Fruit fly (Drosophila melanogaster) whole organism, embryonic: ENCODE data around the gene CG15498.

ENCODE experiments used
- Awh ChIP-seq: fragments of 200-800 bp; sonication (Bioruptor generic); IDR thresholded peaks from 2 replicates; pipeline ENCODE4, ENCODE4 v1.3.6; 2022; ENCODE audit warnings: missing biosample characterization, missing genetic modification characterization
- Blimp-1 ChIP-seq: fragments of 200-800 bp; sonication (Bioruptor generic); optimal IDR thresholded peaks from 3 replicates; lab custom pipeline; 2018; ENCODE audit warnings: missing biosample characterization, missing genetic modification characterization, mild to moderate bottlenecking, moderate library complexity, missing genetic modification reagents
- CG11560 ChIP-seq: fragments of 200-800 bp; sonication (Bioruptor generic); IDR thresholded peaks from 3 replicates; pipeline ENCODE4 v1.3.6; 2022; ENCODE audit warnings: missing biosample characterization, missing genetic modification characterization
- CG12236 ChIP-seq: fragments of 200-800 bp; sonication (Bioruptor generic); optimal IDR thresholded peaks from 2 replicates; lab custom pipeline; 2016; ENCODE audit warnings: missing biosample characterization, missing genetic modification characterization
- CG1233 ChIP-seq: fragments of 200-800 bp; sonication (Bioruptor generic); optimal IDR thresholded peaks from 4 replicates; lab custom pipeline; 2018; ENCODE audit warnings: missing biosample characterization, mild to moderate bottlenecking, missing genetic modification characterization
- CG13775 ChIP-seq: fragments of 200-800 bp; sonication (Bioruptor generic); optimal IDR thresholded peaks from 3 replicates; lab custom pipeline; 2017; ENCODE audit warnings: missing biosample characterization, mild to moderate bottlenecking, missing genetic modification characterization
- CG15479 ChIP-seq: fragments of 200-800 bp; sonication (Bioruptor generic); optimal IDR thresholded peaks from 3 replicates; lab custom pipeline; 2019; ENCODE audit warnings: missing biosample characterization, mild to moderate bottlenecking, missing genetic modification characterization, moderate library complexity
- CG17385 ChIP-seq: fragments of 200-800 bp; sonication (Bioruptor generic); optimal IDR thresholded peaks from 3 replicates; lab custom pipeline; 2018; ENCODE audit warnings: missing biosample characterization, mild to moderate bottlenecking, missing genetic modification characterization
- CG18764 ChIP-seq: fragments of 200-800 bp; sonication (Bioruptor generic); optimal IDR thresholded peaks from 3 replicates; lab custom pipeline; 2016; ENCODE audit warnings: missing biosample characterization, missing genetic modification characterization
- CG3163 ChIP-seq: fragments of 200-800 bp; sonication (Bioruptor generic); optimal IDR thresholded peaks from 3 replicates; lab custom pipeline; 2016; ENCODE audit warnings: missing biosample characterization, missing genetic modification characterization
- CG32532 ChIP-seq: fragments of 200-800 bp; sonication (Bioruptor generic); IDR thresholded peaks from 2 replicates; pipeline ENCODE4 v1.3.6; 2022; ENCODE audit warnings: missing biosample characterization, missing genetic modification characterization
- CG4424 ChIP-seq: fragments of 200-800 bp; sonication (Bioruptor generic); optimal IDR thresholded peaks from 3 replicates; lab custom pipeline; 2016; ENCODE audit warnings: missing biosample characterization, missing genetic modification characterization
- CG6272 ChIP-seq: fragments of 200-800 bp; sonication (Bioruptor generic); IDR thresholded peaks from 2 replicates; pipeline ENCODE4 v1.3.6; 2022; ENCODE audit warnings: missing biosample characterization, missing genetic modification characterization
- CG8290 ChIP-seq, 3 experiments: fragments of 200-800 bp; sonication (Bioruptor generic); optimal IDR thresholded peaks; 2 replicates each; lab custom pipeline; 2016 to 2019; ENCODE audit warnings: missing biosample characterization in 3 of 3, missing genetic modification characterization in 3 of 3, mild to moderate bottlenecking in 2 of 3, moderate library complexity in 1 of 3
- CG8478 ChIP-seq: fragments of >200 bp; optimal IDR thresholded peaks from 2 replicates; lab custom pipeline; 2018
- CG8924 ChIP-seq: fragments of 200-800 bp; optimal IDR thresholded peaks from 3 replicates; lab custom pipeline; 2019; ENCODE audit warnings: missing biosample characterization, mild to moderate bottlenecking, missing genetic modification characterization, moderate library complexity
- D ChIP-seq, 2 experiments: fragments of 200-800 bp in 1 of 2; fragments of >200 bp in 1 of 2; sonication (Bioruptor generic) in 1 of 2; optimal IDR thresholded peaks; 2 replicates in 1 of 2; 3 replicates in 1 of 2; lab custom pipeline; 2017; ENCODE audit warnings: mild to moderate bottlenecking in 1 of 2, missing biosample characterization in 1 of 2, missing genetic modification characterization in 1 of 2, missing genetic modification reagents in 1 of 2
- Deaf1 ChIP-seq: fragments of 200-800 bp; optimal IDR thresholded peaks from 3 replicates; lab custom pipeline; 2019; ENCODE audit warnings: missing biosample characterization, mild to moderate bottlenecking, missing genetic modification characterization, moderate library complexity
- Dp ChIP-seq: fragments of 200-800 bp; sonication (Bioruptor generic); optimal IDR thresholded peaks from 2 replicates; lab custom pipeline; 2018; ENCODE audit warnings: missing biosample characterization, mild to moderate bottlenecking, missing genetic modification characterization, moderate library complexity
- Hey ChIP-seq: fragments of 200-800 bp; sonication (Bioruptor generic); optimal IDR thresholded peaks from 3 replicates; lab custom pipeline; 2018; ENCODE audit warnings: missing biosample characterization, mild to moderate bottlenecking, missing genetic modification characterization
- Hr78 ChIP-seq, 2 experiments: fragments of 200-800 bp in 1 of 2; fragments of >200 bp in 1 of 2; sonication (Bioruptor generic) in 1 of 2; optimal IDR thresholded peaks; 2 replicates each; lab custom pipeline; 2017 to 2019; ENCODE audit warnings: missing biosample characterization in 2 of 2, missing genetic modification characterization in 2 of 2, mild to moderate bottlenecking in 1 of 2, moderate library complexity in 1 of 2
- Kr ChIP-seq: fragments of 200-800 bp; sonication (Bioruptor generic); optimal IDR thresholded peaks from 2 replicates; lab custom pipeline; 2017; ENCODE audit warnings: missing biosample characterization, mild to moderate bottlenecking, missing genetic modification characterization
- Myb ChIP-seq: fragments of 200-800 bp; sonication (Bioruptor generic); optimal IDR thresholded peaks from 2 replicates; lab custom pipeline; 2016; ENCODE audit warnings: missing biosample characterization, missing genetic modification characterization
- Nf-YC ChIP-seq: fragments of 200-800 bp; optimal IDR thresholded peaks from 3 replicates; lab custom pipeline; 2019; ENCODE audit warnings: missing biosample characterization, mild to moderate bottlenecking, missing genetic modification characterization, moderate library complexity
- Pdp1 ChIP-seq, 2 experiments: fragments of 200-800 bp; sonication (Bioruptor generic); optimal IDR thresholded peaks; 3 replicates each; lab custom pipeline; 2016; ENCODE audit warnings: missing biosample characterization in 2 of 2, missing genetic modification characterization in 2 of 2, mild to moderate bottlenecking in 1 of 2, moderate library complexity in 1 of 2
- Stat92E ChIP-seq, 3 experiments: fragments of >200 bp in 2 of 3; fragments of 200-800 bp in 1 of 3; sonication (Bioruptor generic) in 1 of 3; optimal IDR thresholded peaks; 2 replicates each; lab custom pipeline; 2017 to 2019; ENCODE audit warnings: missing biosample characterization in 3 of 3, missing genetic modification characterization in 3 of 3, mild to moderate bottlenecking in 1 of 3, moderate library complexity in 1 of 3
- TFAM ChIP-seq: fragments of 200-800 bp; sonication (Bioruptor generic); optimal IDR thresholded peaks from 2 replicates; lab custom pipeline; 2017; ENCODE audit warnings: missing biosample characterization, missing genetic modification characterization, inconsistent platforms
- Trl ChIP-seq, 3 experiments: fragments of >200 bp in 2 of 3; fragments of 200-800 bp in 1 of 3; sonication (Bioruptor generic) in 1 of 3; optimal IDR thresholded peaks; 2 replicates in 1 of 3; 3 replicates in 2 of 3; lab custom pipeline; 2016 to 2017; ENCODE audit warnings: missing biosample characterization in 1 of 3, missing genetic modification characterization in 1 of 3
- cad ChIP-seq: fragments of >200 bp; optimal IDR thresholded peaks from 2 replicates; lab custom pipeline; 2017; ENCODE audit warnings: missing biosample characterization, missing genetic modification characterization
- cg ChIP-seq: fragments of 200-800 bp; sonication (Bioruptor generic); optimal IDR thresholded peaks from 3 replicates; lab custom pipeline; 2019; ENCODE audit warnings: missing biosample characterization, mild to moderate bottlenecking, missing genetic modification characterization, moderate library complexity
- chn ChIP-seq: fragments of 200-800 bp; sonication (Bioruptor generic); optimal IDR thresholded peaks from 2 replicates; lab custom pipeline; 2016; ENCODE audit warnings: missing biosample characterization, missing genetic modification characterization
- corto ChIP-seq: fragments of 200-800 bp; sonication (Bioruptor generic); optimal IDR thresholded peaks from 2 replicates; lab custom pipeline; 2016; ENCODE audit warnings: missing biosample characterization, mild to moderate bottlenecking, missing genetic modification characterization, moderate library complexity
- crc ChIP-seq: fragments of 200-800 bp; sonication (Bioruptor generic); optimal IDR thresholded peaks from 2 replicates; lab custom pipeline; 2016; ENCODE audit warnings: missing biosample characterization, missing genetic modification characterization
- da ChIP-seq: fragments of 200-800 bp; sonication (Bioruptor generic); optimal IDR thresholded peaks from 2 replicates; lab custom pipeline; 2016; ENCODE audit warnings: missing biosample characterization, missing genetic modification characterization
- disco-r ChIP-seq: fragments of 200-800 bp; sonication (Bioruptor generic); optimal IDR thresholded peaks from 2 replicates; lab custom pipeline; 2016; ENCODE audit warnings: missing biosample characterization, missing genetic modification characterization
- ewg ChIP-seq: fragments of 200-800 bp; sonication (Bioruptor generic); optimal IDR thresholded peaks from 3 replicates; lab custom pipeline; 2017; ENCODE audit warnings: mild to moderate bottlenecking, missing biosample characterization, missing genetic modification reagents, missing genetic modification characterization
- gcm ChIP-seq: fragments of 200-800 bp; sonication (Bioruptor generic); optimal IDR thresholded peaks from 2 replicates; lab custom pipeline; 2019; ENCODE audit warnings: missing biosample characterization, mild to moderate bottlenecking, missing genetic modification characterization, moderate library complexity
- gsb-n ChIP-seq: fragments of 200-800 bp; sonication (Bioruptor generic); optimal IDR thresholded peaks from 3 replicates; lab custom pipeline; 2018; ENCODE audit warnings: missing biosample characterization, mild to moderate bottlenecking, missing genetic modification characterization
- kni ChIP-seq: fragments of 200-800 bp; sonication (Bioruptor generic); optimal IDR thresholded peaks from 3 replicates; lab custom pipeline; 2017; ENCODE audit warnings: mild to moderate bottlenecking, missing biosample characterization, missing genetic modification reagents, missing genetic modification characterization
- pros ChIP-seq: fragments of 200-800 bp; sonication (Bioruptor generic); optimal IDR thresholded peaks from 3 replicates; lab custom pipeline; 2019; ENCODE audit warnings: missing biosample characterization, mild to moderate bottlenecking, missing genetic modification characterization, moderate library complexity
- scrt ChIP-seq: fragments of 200-800 bp; sonication (Bioruptor generic); optimal IDR thresholded peaks from 2 replicates; lab custom pipeline; 2018; ENCODE audit warnings: missing biosample characterization, mild to moderate bottlenecking, missing genetic modification characterization, moderate library complexity
- sqz ChIP-seq: fragments of 200-800 bp; sonication (Bioruptor generic); optimal IDR thresholded peaks from 3 replicates; lab custom pipeline; 2018; ENCODE audit warnings: missing biosample characterization, mild to moderate bottlenecking, missing genetic modification characterization
- tna ChIP-seq: fragments of 200-800 bp; sonication (Bioruptor generic); IDR thresholded peaks from 2 replicates; pipeline ENCODE4 v1.3.6; 2022; ENCODE audit warnings: missing biosample characterization, missing genetic modification characterization; ENCODE audit not compliant: partially characterized antibody
- usp ChIP-seq: fragments of >200 bp; optimal IDR thresholded peaks from 2 replicates; lab custom pipeline; 2017; ENCODE audit warnings: missing biosample characterization, missing genetic modification characterization
- yki ChIP-seq: fragments of >200 bp; optimal IDR thresholded peaks from 3 replicates; lab custom pipeline; 2018
- zen ChIP-seq: fragments of 200-800 bp; sonication (Bioruptor generic); optimal IDR thresholded peaks from 3 replicates; lab custom pipeline; 2018; ENCODE audit warnings: missing biosample characterization, mild to moderate bottlenecking, missing genetic modification characterization, moderate library complexity
- zen2 ChIP-seq: fragments of 200-800 bp; sonication (Bioruptor generic); IDR thresholded peaks from 3 replicates; pipeline ENCODE4 v1.3.6; 2022; ENCODE audit warnings: missing biosample characterization, missing genetic modification characterization; ENCODE audit not compliant: partially characterized antibody

The CG15498 gene

DNA sequence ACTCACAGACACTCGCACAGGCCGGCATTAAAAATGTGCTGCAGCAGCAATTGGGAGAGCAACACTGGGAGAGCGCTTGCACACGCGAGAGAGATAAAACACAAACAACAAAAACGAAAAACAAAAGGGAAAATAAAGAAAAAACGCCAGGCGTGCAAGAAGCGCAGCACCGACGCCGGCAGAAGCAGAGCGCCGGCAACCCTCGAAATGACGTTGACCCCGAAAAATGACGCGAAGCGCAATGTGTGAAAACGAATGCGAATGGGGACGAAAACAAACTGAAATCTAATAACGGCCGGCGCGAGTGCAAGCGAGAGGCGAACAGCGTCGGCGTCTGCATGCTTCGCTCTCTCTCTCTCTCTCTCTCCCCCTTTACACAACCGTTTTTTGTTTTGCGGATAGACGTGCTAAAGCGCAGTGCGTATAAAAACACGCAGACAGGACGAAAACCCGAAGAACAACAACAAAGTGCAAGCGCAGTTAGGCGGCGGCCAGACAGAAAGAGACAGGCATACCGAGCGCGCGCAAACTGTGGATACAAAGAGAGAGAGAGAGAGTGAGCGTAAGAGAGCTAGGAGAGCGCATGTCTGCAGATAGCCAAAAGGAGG, 36.4 kb upstream of the CG15498 start (continued):
- TF ChIP-seq CG8478 = peak; percentile 85
- TF ChIP-seq gsb-n (tag; lab: Kevin White, UChicago) = peak; percentile 35
- no peak for TF ChIP-seq CG13775 (GFP tag; lab: Kevin White, UChicago)
- TF ChIP-seq CG8924 = peak; percentile 73
- TF ChIP-seq kni (GFP tag; lab: Kevin White, UChicago) = peak; percentile 79
- no peak for TF ChIP-seq CG32532 (GFP tag; lab: Robert Waterston, UW)
- peak; percentile 15 for TF ChIP-seq CG17385 (GFP tag; lab: Kevin White, UChicago)
- peak in 1 of 2 experiments; percentile 68 for TF ChIP-seq Pdp1 (GFP tag; optimal IDR thresholded peaks at IDR 0.05; lab: Kevin White, UChicago)
- TF ChIP-seq ewg (GFP tag; lab: Kevin White, UChicago) = peak; percentile 95
- peak; percentile 36 for TF ChIP-seq Hey (tag; lab: Kevin White, UChicago)
- TF ChIP-seq da (GFP tag; lab: Kevin White, UChicago) = peak; percentile 2
- no peak for TF ChIP-seq CG4424 (GFP tag; lab: Kevin White, UChicago)
- peak; percentile 78 for TF ChIP-seq yki (lab: Kevin White, UChicago)
- TF ChIP-seq corto (GFP tag; lab: Kevin White, UChicago) = peak; percentile 74
- TF ChIP-seq Nf-YC (tag; lab: Kevin White, UChicago) = peak; percentile 25
- no peak for TF ChIP-seq zen2
- TF ChIP-seq tna = no peak
- peak; percentile 71 for TF ChIP-seq cg (GFP tag; lab: Kevin White, UChicago)
- TF ChIP-seq gcm (GFP tag; lab: Kevin White, UChicago) = peak; percentile 20
- peak; percentile 97 for TF ChIP-seq sqz (GFP tag; lab: Kevin White, UChicago)
- no peak for TF ChIP-seq TFAM (GFP tag; lab: Kevin White, UChicago)
- TF ChIP-seq Deaf1 (tag; lab: Kevin White, UChicago) = peak; percentile 67
- TF ChIP-seq zen (tag; lab: Kevin White, UChicago) = peak; percentile 56
- TF ChIP-seq CG15479 = peak; percentile 99
- TF ChIP-seq cad (GFP tag; lab: Kevin White, UChicago) = peak; percentile 70
- TF ChIP-seq CG11560 = no peak
- TF ChIP-seq CG18764 (GFP tag; lab: Kevin White, UChicago) = no peak
- no peak for TF ChIP-seq CG1233 (GFP tag; lab: Kevin White, UChicago)
- peak in 1 of 2 experiments; percentile 80 for TF ChIP-seq Hr78 (GFP tag; optimal IDR thresholded peaks at IDR 0.05; lab: Kevin White, UChicago)
- TF ChIP-seq Stat92E (GFP tag; optimal IDR thresholded peaks at IDR 0.05; lab: Kevin White, UChicago) = peak in 1 of 3 experiments; percentile 14
- no peak for TF ChIP-seq crc (GFP tag; lab: Kevin White, UChicago)
- peak; percentile 0 for TF ChIP-seq chn (GFP tag; lab: Kevin White, UChicago)
- peak; percentile 87 for TF ChIP-seq pros (GFP tag; lab: Kevin White, UChicago)
- TF ChIP-seq CG8290 (GFP tag; optimal IDR thresholded peaks at IDR 0.05; lab: Kevin White, UChicago) = no peak
- peak in 1 of 2 experiments; percentile 0 for TF ChIP-seq CG8290 (tag; optimal IDR thresholded peaks at IDR 0.05; lab: Kevin White, UChicago)
- no peak for TF ChIP-seq Myb (GFP tag; lab: Kevin White, UChicago)
- peak; percentile 76 for TF ChIP-seq Kr
- TF ChIP-seq Blimp-1 (GFP tag; lab: Kevin White, UChicago) = peak; percentile 43
- no peak for TF ChIP-seq disco-r
- TF ChIP-seq scrt (GFP tag; lab: Kevin White, UChicago) = peak; percentile 31
- TF ChIP-seq CG12236 (GFP tag; lab: Kevin White, UChicago) = no peak
- no peak for TF ChIP-seq Awh (GFP tag; lab: Robert Waterston, UW)
- peak; percentile 21 for TF ChIP-seq Dp (GFP tag; lab: Kevin White, UChicago)
- TF ChIP-seq CG3163 (GFP tag; lab: Kevin White, UChicago) = peak; percentile 66
- peak; percentile 84 to 96 for TF ChIP-seq Trl (optimal IDR thresholded peaks at IDR 0.05; lab: Kevin White, UChicago)
- TF ChIP-seq Trl (GFP tag; optimal IDR thresholded peaks at IDR 0.05; lab: Kevin White, UChicago) = no peak
- TF ChIP-seq D (optimal IDR thresholded peaks at IDR 0.05; lab: Kevin White, UChicago) = peak; percentile 90
- peak; percentile 2 for TF ChIP-seq D (GFP tag; optimal IDR thresholded peaks at IDR 0.05; lab: Kevin White, UChicago)
- no peak for TF ChIP-seq CG6272
- TF ChIP-seq usp (GFP tag; lab: Kevin White, UChicago) = peak; percentile 16
